Worm (Caenorhabditis elegans) whole organism, mixed stage, embryonic: ENCODE measurements around the gene gst-12.

Source experiments
- M03D4.4 ChIP-seq: sonication (generic microtip); optimal IDR thresholded peaks from 2 replicates; lab custom pipeline; 2017; ENCODE audit warnings: mild to moderate bottlenecking, missing genetic modification characterization, missing compliant biosample characterization
- bed-3 ChIP-seq: fragments of 200-800 bp; sonication (Bioruptor generic); optimal IDR thresholded peaks from 3 replicates; lab custom pipeline; 2018; ENCODE audit warnings: mild to moderate bottlenecking, missing genetic modification characterization, moderate library complexity, missing compliant biosample characterization
- ceh-39 ChIP-seq: fragments of 150-350 bp; optimal IDR thresholded peaks from 2 replicates; lab custom pipeline; 2014; ENCODE audit warnings: missing biosample characterization, missing genetic modification characterization
- ceh-43 ChIP-seq: fragments of 200-800 bp; sonication (Bioruptor generic); optimal IDR thresholded peaks from 2 replicates; lab custom pipeline; 2018; ENCODE audit warnings: mild to moderate bottlenecking, missing genetic modification characterization, moderate library complexity, missing compliant biosample characterization
- ceh-83 ChIP-seq: fragments of 200-800 bp; sonication (Bioruptor generic); optimal IDR thresholded peaks from 2 replicates; lab custom pipeline; 2018; ENCODE audit warnings: mild to moderate bottlenecking, missing genetic modification characterization, missing compliant biosample characterization
- ces-1 ChIP-seq: fragments of 150-350 bp; optimal IDR thresholded peaks from 2 replicates; lab custom pipeline; 2014; ENCODE audit warnings: missing biosample characterization, missing genetic modification reagents, missing genetic modification characterization
- cnd-1 ChIP-seq: fragments of 200-800 bp; sonication (Bioruptor generic); optimal IDR thresholded peaks from 2 replicates; lab custom pipeline; 2018; ENCODE audit warnings: mild to moderate bottlenecking, missing genetic modification characterization, missing compliant biosample characterization
- drap-1 ChIP-seq: fragments of 200-800 bp; sonication (Bioruptor generic); optimal IDR thresholded peaks from 3 replicates; lab custom pipeline; 2018; ENCODE audit warnings: mild to moderate bottlenecking, missing genetic modification characterization, missing compliant biosample characterization
- elt-1 ChIP-seq: sonication (generic microtip); optimal IDR thresholded peaks from 2 replicates; lab custom pipeline; 2017; ENCODE audit warnings: missing genetic modification characterization, mild to moderate bottlenecking, missing compliant biosample characterization, antibody characterized with exemption, moderate library complexity, borderline replicate concordance; ENCODE audit not compliant: insufficient read depth
- elt-3 ChIP-seq: fragments of 150-350 bp; optimal IDR thresholded peaks from 2 replicates; lab custom pipeline; 2014; ENCODE audit warnings: missing biosample characterization, missing genetic modification characterization
- ham-2 ChIP-seq: fragments of 200-800 bp; sonication (Bioruptor generic); optimal IDR thresholded peaks from 2 replicates; lab custom pipeline; 2018; ENCODE audit warnings: mild to moderate bottlenecking, missing genetic modification characterization, missing compliant biosample characterization
- lin-13 ChIP-seq: fragments of 150-350 bp; optimal IDR thresholded peaks from 2 replicates; lab custom pipeline; 2014; ENCODE audit warnings: missing biosample characterization, missing genetic modification characterization
- lsy-2 ChIP-seq: fragments of 150-350 bp; optimal IDR thresholded peaks from 2 replicates; lab custom pipeline; 2014; ENCODE audit warnings: missing biosample characterization, missing genetic modification characterization
- mab-5 ChIP-seq: fragments of 150-350 bp; optimal IDR thresholded peaks from 2 replicates; lab custom pipeline; 2014; ENCODE audit warnings: missing biosample characterization, missing genetic modification characterization
- mep-1 ChIP-seq: fragments of 150-350 bp; optimal IDR thresholded peaks from 2 replicates; lab custom pipeline; 2017; ENCODE audit warnings: missing biosample characterization, missing genetic modification reagents, missing genetic modification characterization, inconsistent platforms
- nhr-12 ChIP-seq: fragments of 150-350 bp; optimal IDR thresholded peaks from 2 replicates; lab custom pipeline; 2014; ENCODE audit warnings: missing biosample characterization, missing genetic modification characterization
- nhr-2 ChIP-seq: fragments of 150-350 bp; optimal IDR thresholded peaks from 2 replicates; lab custom pipeline; 2014; ENCODE audit warnings: missing biosample characterization, missing genetic modification characterization
- nhr-237 ChIP-seq: fragments of 150-350 bp; optimal IDR thresholded peaks from 2 replicates; lab custom pipeline; 2014; ENCODE audit warnings: missing biosample characterization, missing genetic modification characterization
- nhr-28 ChIP-seq: fragments of 150-350 bp; optimal IDR thresholded peaks from 2 replicates; lab custom pipeline; 2014; ENCODE audit warnings: missing biosample characterization, missing genetic modification characterization
- nhr-76 ChIP-seq: sonication (generic microtip); optimal IDR thresholded peaks from 2 replicates; lab custom pipeline; 2017; ENCODE audit warnings: missing biosample characterization, missing genetic modification characterization
- pha-4 ChIP-seq: fragments of 150-350 bp; optimal IDR thresholded peaks from 2 replicates; lab custom pipeline; 2018; ENCODE audit warnings: missing biosample characterization, missing genetic modification reagents, missing genetic modification characterization
- snpc-4 ChIP-seq: fragments of 150-350 bp; optimal IDR thresholded peaks from 2 replicates; lab custom pipeline; 2014; ENCODE audit warnings: missing biosample characterization, missing genetic modification characterization
- sptf-1 ChIP-seq: sonication (generic microtip); optimal IDR thresholded peaks from 2 replicates; lab custom pipeline; 2017; ENCODE audit warnings: mild to moderate bottlenecking, missing genetic modification characterization, moderate library complexity, missing compliant biosample characterization
- tbx-8 ChIP-seq: fragments of 200-800 bp; sonication (Bioruptor generic); optimal IDR thresholded peaks from 2 replicates; lab custom pipeline; 2018; ENCODE audit warnings: mild to moderate bottlenecking, missing genetic modification characterization, moderate library complexity, missing compliant biosample characterization
- unc-120 ChIP-seq: sonication (generic microtip); optimal IDR thresholded peaks from 2 replicates; lab custom pipeline; 2017; ENCODE audit warnings: missing genetic modification characterization, missing compliant biosample characterization; ENCODE audit not compliant: poor library complexity, severe bottlenecking
- unc-39 ChIP-seq: fragments of 150-350 bp; optimal IDR thresholded peaks from 2 replicates; lab custom pipeline; 2014; ENCODE audit warnings: missing biosample characterization, missing genetic modification characterization
- unc-62 ChIP-seq: fragments of 150-350 bp; optimal IDR thresholded peaks from 2 replicates; lab custom pipeline; 2014; ENCODE audit warnings: missing biosample characterization, missing genetic modification reagents, missing genetic modification characterization
- zip-8 ChIP-seq: fragments of 150-350 bp; optimal IDR thresholded peaks from 2 replicates; lab custom pipeline; 2014; ENCODE audit warnings: missing biosample characterization, missing genetic modification characterization
- ztf-11 ChIP-seq: fragments of 150-350 bp; optimal IDR thresholded peaks from 2 replicates; lab custom pipeline; 2014; ENCODE audit warnings: missing biosample characterization, missing genetic modification characterization

The gst-12 gene

DNA sequence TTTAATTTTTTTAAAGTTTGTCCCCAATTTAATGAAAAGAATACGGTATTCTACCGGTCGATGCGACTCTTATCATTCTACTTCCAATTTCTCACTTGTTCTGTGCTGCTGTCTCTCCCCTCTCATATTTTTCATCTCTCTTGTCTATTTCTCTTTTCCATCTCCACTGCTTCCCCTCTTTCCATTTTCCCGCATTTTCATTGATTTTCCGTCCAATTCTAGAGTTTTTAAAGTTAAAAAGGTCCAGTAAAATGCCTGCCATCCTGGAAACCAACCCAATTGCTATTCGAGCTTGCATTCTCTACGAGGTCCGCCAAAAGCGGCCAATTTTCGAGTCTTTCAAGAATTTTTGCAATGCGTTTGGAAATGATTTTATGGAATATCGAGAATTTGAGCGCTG, 23.4 kb upstream of the gst-12 start, which contains the start of gene fbxa-167:
Gene fbxa-167 (plus strand): TSS at position 179 of the 400 bp plus-strand sequence.
- TF ChIP-seq tbx-8 (no peak), ztf-11 (tag; lab: Kevin White, UChicago) (no peak), unc-39 (tag; lab: Kevin White, UChicago) (no peak), ceh-39 (no peak), mep-1 (tag; lab: Kevin White, UChicago) (peak; percentile 21)

DNA sequence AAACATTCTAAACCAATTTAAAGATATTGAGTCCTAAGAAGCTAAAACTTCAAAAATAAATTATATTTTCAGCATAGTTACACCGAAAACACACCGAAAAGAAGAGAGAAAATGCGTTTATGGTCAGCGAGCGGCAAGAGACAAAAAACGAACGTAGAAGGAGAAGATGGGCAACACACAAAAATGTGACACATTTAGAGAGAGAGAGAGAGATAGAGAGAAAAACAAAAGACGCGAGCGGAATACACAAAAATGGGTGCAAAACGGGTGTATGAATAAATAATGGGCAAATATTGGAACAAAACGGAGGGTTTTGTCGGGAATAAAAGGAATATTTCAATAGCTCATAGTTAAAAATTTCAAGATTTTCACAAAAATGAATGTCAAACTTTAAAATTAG, 22.3 kb upstream of the gst-12 start:
- TF ChIP-seq ces-1 (peak; percentile 25), nhr-2 (tag; lab: Kevin White, UChicago) (no peak), bed-3 (GFP tag; lab: Kevin White, UChicago) (no peak), unc-62 (peak; percentile 11), lsy-2 (tag; lab: Kevin White, UChicago) (no peak)

ce11 chrII:13638576-13638975, 20.7 kb upstream of the gst-12 start:
- TF ChIP-seq elt-1 (tag; lab: Kevin White, UChicago): peak; percentile 96
- no peak for TF ChIP-seq nhr-237
- no peak for TF ChIP-seq pha-4
- peak; percentile 45 for TF ChIP-seq ceh-39
- no peak for TF ChIP-seq snpc-4 (tag; lab: Kevin White, UChicago)
- no peak for TF ChIP-seq mep-1 (tag; lab: Kevin White, UChicago)
- TF ChIP-seq M03D4.4 (tag; lab: Kevin White, UChicago): no peak
- TF ChIP-seq bed-3 (GFP tag; lab: Kevin White, UChicago): no peak
- TF ChIP-seq unc-120 (tag; lab: Kevin White, UChicago): no peak
- TF ChIP-seq, all 35 proteins: peak for 2

DNA sequence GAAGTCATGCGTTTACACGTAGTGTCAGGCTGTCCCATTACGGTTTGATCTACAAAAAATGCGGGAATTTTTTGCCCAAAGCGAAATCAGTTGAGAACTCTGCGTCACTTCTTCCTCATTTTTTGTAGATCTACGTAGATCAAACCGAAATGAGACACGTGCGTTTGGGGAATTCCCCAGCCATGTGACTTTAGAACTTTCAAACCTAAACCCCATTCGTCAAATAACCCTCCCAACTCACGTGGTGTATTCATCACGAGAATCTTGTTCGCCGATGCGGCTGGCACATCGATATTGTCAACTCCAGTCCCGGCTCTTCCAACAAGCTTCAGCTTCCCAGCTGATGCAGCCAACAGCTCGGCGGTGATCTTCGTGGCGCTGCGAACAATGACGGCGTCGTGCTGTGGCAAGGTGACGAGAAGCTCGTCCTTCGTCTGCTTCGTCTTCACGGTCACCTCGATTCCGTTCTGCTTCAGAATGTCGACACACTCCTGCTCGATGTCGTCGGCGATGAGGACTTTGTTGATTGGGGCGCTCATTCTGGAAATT, 20.2 kb upstream of the gst-12 start, which contains the start of gene phdh-1:
Gene phdh-1 (minus strand): TSS at position 540 of the 549 bp plus-strand sequence.
- TF ChIP-seq bed-3 (GFP tag; lab: Kevin White, UChicago) (no peak), ceh-83 (GFP tag; lab: Kevin White, UChicago) (no peak), unc-120 (tag; lab: Kevin White, UChicago) (no peak), lsy-2 (tag; lab: Kevin White, UChicago) (no peak), nhr-237 (no peak), zip-8 (tag; lab: Kevin White, UChicago) (no peak), tbx-8 (no peak), elt-3 (tag; lab: Kevin White, UChicago) (no peak), ceh-39 (no peak)

DNA sequence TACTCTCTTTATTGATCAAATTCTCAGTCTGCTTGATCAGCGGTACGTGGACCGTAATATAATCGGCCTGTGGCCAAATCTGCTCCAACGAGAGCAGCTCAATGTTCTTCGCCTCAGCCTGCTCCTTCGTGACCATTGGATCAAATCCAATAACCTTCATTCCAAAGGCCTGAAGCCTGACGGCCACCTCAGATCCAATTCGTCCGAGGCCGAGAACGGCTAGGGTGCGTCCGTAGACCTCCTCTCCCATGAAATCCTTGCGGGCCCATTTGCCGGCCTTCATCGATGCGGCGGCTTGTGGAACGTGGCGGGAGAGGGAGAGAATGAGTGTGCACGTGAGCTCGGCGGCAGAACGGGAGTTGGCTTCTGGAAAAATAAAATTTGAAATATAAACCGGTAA, 19.6 kb upstream of the gst-12 start:
- no peak for TF ChIP-seq sptf-1
- no peak for TF ChIP-seq snpc-4 (tag; lab: Kevin White, UChicago)
- TF ChIP-seq cnd-1 (tag; lab: Kevin White, UChicago): no peak
- no peak for TF ChIP-seq nhr-76 (tag; lab: Kevin White, UChicago)
- TF ChIP-seq lin-13: no peak
- no peak for TF ChIP-seq ces-1
- no peak for TF ChIP-seq ceh-43
- no peak for TF ChIP-seq drap-1
- no peak for TF ChIP-seq unc-120 (tag; lab: Kevin White, UChicago)
- TF ChIP-seq M03D4.4 (tag; lab: Kevin White, UChicago): no peak
- TF ChIP-seq bed-3 (GFP tag; lab: Kevin White, UChicago): no peak
- TF ChIP-seq nhr-28 (tag; lab: Kevin White, UChicago): no peak
- TF ChIP-seq tbx-8: no peak
- TF ChIP-seq nhr-237: no peak
- no peak for TF ChIP-seq mab-5 (tag; lab: Kevin White, UChicago)
- no peak for TF ChIP-seq ham-2 (GFP tag; lab: Kevin White, UChicago)
- TF ChIP-seq pha-4: no peak

- TF ChIP-seq nhr-12 (tag; lab: Kevin White, UChicago) (no peak), ztf-11 (tag; lab: Kevin White, UChicago) (no peak)
Measured at ce11 chrII:13636596-13636995, 18.7 kb upstream of the gst-12 start.
